Worm (Caenorhabditis elegans): ENCODE results near the gene C05B5.4.

- TF ChIP-seq daf-19 (GFP tag; conservative IDR thresholded peaks at IDR 0.05), result no peak
- no peak for TF ChIP-seq egl-27 (tag; optimal IDR thresholded peaks at IDR 0.05)
- TF ChIP-seq jun-1 (tag; optimal IDR thresholded peaks at IDR 0.05), result no peak
- no peak for TF ChIP-seq unc-39 (tag; optimal IDR thresholded peaks at IDR 0.05)
- TF ChIP-seq ceh-44 (GFP tag; IDR thresholded peaks at IDR 0.05), result no peak
- TF ChIP-seq lin-39 (tag; optimal IDR thresholded peaks at IDR 0.05), result no peak
- no peak for TF ChIP-seq ceh-62 (tag; optimal IDR thresholded peaks at IDR 0.05)
- TF ChIP-seq spr-1 (tag; optimal IDR thresholded peaks at IDR 0.05), result no peak
- no peak for TF ChIP-seq daf-12 (tag; optimal IDR thresholded peaks at IDR 0.05)
- TF ChIP-seq unc-130 (GFP tag; optimal IDR thresholded peaks at IDR 0.05), result no peak
- no peak for TF ChIP-seq nhr-28 (tag; optimal IDR thresholded peaks at IDR 0.05)
- TF ChIP-seq ceh-28 (tag; optimal IDR thresholded peaks at IDR 0.05), result no peak
- no peak for TF ChIP-seq mdl-1 (tag; optimal IDR thresholded peaks at IDR 0.05)
Observed at ce11 chrIII:9951864-9952263, 41.8 kb upstream of the C05B5.4 start, which contains the start of gene K03H1.11.
